Worm (Caenorhabditis elegans): ENCODE results near the gene C13F10.7.

C13F10.7 gene

DNA sequence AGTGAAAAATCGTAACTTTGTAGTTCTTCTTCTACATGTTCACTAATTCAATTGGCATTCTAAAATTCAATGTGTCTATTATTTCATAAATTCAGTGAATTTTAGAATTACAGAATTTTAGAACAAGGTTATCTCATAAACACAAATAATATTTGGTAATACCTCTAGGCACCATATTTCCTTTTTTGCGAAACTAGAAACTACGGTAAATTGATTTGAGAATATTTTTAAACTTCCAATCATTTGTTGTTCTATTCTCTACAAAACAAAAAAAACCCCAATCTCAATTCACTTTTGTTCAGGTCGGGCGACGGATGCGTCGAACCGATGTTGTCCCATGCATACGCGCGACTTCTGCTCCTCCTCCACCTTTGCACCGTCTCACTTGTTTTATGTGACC, 23.1 kb downstream of the C13F10.7 start, which contains the start of gene F09G2.1:
TSS of gene F09G2.1 (plus strand) at position 301 of the 400 bp plus-strand sequence.
- no peak for TF ChIP-seq hlh-1 (tag; optimal IDR thresholded peaks at IDR 0.05)
- TF ChIP-seq sem-2 (GFP tag; optimal IDR thresholded peaks at IDR 0.05): no peak
- no peak for TF ChIP-seq lsy-2 (tag; optimal IDR thresholded peaks at IDR 0.05)
- TF ChIP-seq ceh-39 (tag; optimal IDR thresholded peaks at IDR 0.05): no peak
- no peak for TF ChIP-seq nhr-28 (tag; optimal IDR thresholded peaks at IDR 0.05)
- TF ChIP-seq unc-39 (tag; optimal IDR thresholded peaks at IDR 0.05): no peak
- TF ChIP-seq blmp-1 (tag; optimal IDR thresholded peaks at IDR 0.05): no peak
- TF ChIP-seq elt-1 (tag; optimal IDR thresholded peaks at IDR 0.05; ENCODE audit: borderline replicate concordance, insufficient read depth): no peak
- no peak for TF ChIP-seq ham-2 (GFP tag; optimal IDR thresholded peaks at IDR 0.05)
- no peak for TF ChIP-seq mab-5 (tag; optimal IDR thresholded peaks at IDR 0.05)
- TF ChIP-seq lin-32 (GFP tag; optimal IDR thresholded peaks at IDR 0.05): no peak
- no peak for TF ChIP-seq unc-120 (tag; optimal IDR thresholded peaks at IDR 0.05; ENCODE audit: poor library complexity, severe bottlenecking)
- no peak for TF ChIP-seq mep-1 (tag; optimal IDR thresholded peaks at IDR 0.05)
- no peak for TF ChIP-seq ztf-11 (tag; optimal IDR thresholded peaks at IDR 0.05)
- TF ChIP-seq sptf-1 (tag; optimal IDR thresholded peaks at IDR 0.05): no peak
- TF ChIP-seq ces-1 (GFP tag; optimal IDR thresholded peaks at IDR 0.05): no peak
- TF ChIP-seq pha-4 (tag; optimal IDR thresholded peaks at IDR 0.05): no peak

ce11 chrV:7199077-7199476, 24.0 kb downstream of the C13F10.7 start:
- no peak for TF ChIP-seq lin-13 (tag; optimal IDR thresholded peaks at IDR 0.05)
- TF ChIP-seq mep-1 (tag; optimal IDR thresholded peaks at IDR 0.05): no peak
- no peak for TF ChIP-seq lin-32 (GFP tag; optimal IDR thresholded peaks at IDR 0.05)
- no peak for TF ChIP-seq unc-39 (tag; optimal IDR thresholded peaks at IDR 0.05)
- no peak for TF ChIP-seq unc-120 (tag; optimal IDR thresholded peaks at IDR 0.05; ENCODE audit: poor library complexity, severe bottlenecking)
- TF ChIP-seq bed-3 (GFP tag; optimal IDR thresholded peaks at IDR 0.05): no peak
- TF ChIP-seq elt-1 (tag; optimal IDR thresholded peaks at IDR 0.05; ENCODE audit: borderline replicate concordance, insufficient read depth): no peak
- no peak for TF ChIP-seq sptf-1 (tag; optimal IDR thresholded peaks at IDR 0.05)
- no peak for TF ChIP-seq ceh-43 (GFP tag; optimal IDR thresholded peaks at IDR 0.05)
- TF ChIP-seq zip-8 (tag; optimal IDR thresholded peaks at IDR 0.05): no peak
- TF ChIP-seq ceh-83 (GFP tag; optimal IDR thresholded peaks at IDR 0.05): no peak
- TF ChIP-seq nhr-237 (tag; optimal IDR thresholded peaks at IDR 0.05): no peak
- no peak for TF ChIP-seq unc-62 (GFP tag; optimal IDR thresholded peaks at IDR 0.05)
- TF ChIP-seq M03D4.4 (tag; optimal IDR thresholded peaks at IDR 0.05): no peak
- no peak for TF ChIP-seq mls-2 (tag; optimal IDR thresholded peaks at IDR 0.05)
- no peak for TF ChIP-seq nhr-76 (tag; optimal IDR thresholded peaks at IDR 0.05)
- no peak for TF ChIP-seq ztf-11 (tag; optimal IDR thresholded peaks at IDR 0.05)

ce11 chrV:7198403-7198802, 24.6 kb downstream of the C13F10.7 start:
- TF ChIP-seq ceh-83 (GFP tag; optimal IDR thresholded peaks at IDR 0.05) (no peak), M03D4.4 (tag; optimal IDR thresholded peaks at IDR 0.05) (no peak), nhr-2 (tag; optimal IDR thresholded peaks at IDR 0.05) (no peak), sptf-1 (tag; optimal IDR thresholded peaks at IDR 0.05) (no peak), ces-1 (GFP tag; optimal IDR thresholded peaks at IDR 0.05) (no peak), tbx-8 (GFP tag; optimal IDR thresholded peaks at IDR 0.05) (no peak), lsy-2 (tag; optimal IDR thresholded peaks at IDR 0.05) (no peak), blmp-1 (tag; optimal IDR thresholded peaks at IDR 0.05) (no peak), ham-2 (GFP tag; optimal IDR thresholded peaks at IDR 0.05) (no peak), pha-4 (tag; optimal IDR thresholded peaks at IDR 0.05) (no peak), snpc-4 (tag; optimal IDR thresholded peaks at IDR 0.05) (no peak), ceh-39 (tag; optimal IDR thresholded peaks at IDR 0.05) (no peak), mab-5 (tag; optimal IDR thresholded peaks at IDR 0.05) (no peak)

ce11 chrV:7197036-7197435, 26.0 kb downstream of the C13F10.7 start:
- TF ChIP-seq drap-1 (GFP tag; optimal IDR thresholded peaks at IDR 0.05) (no peak), mab-5 (tag; optimal IDR thresholded peaks at IDR 0.05) (no peak), nhr-237 (tag; optimal IDR thresholded peaks at IDR 0.05) (no peak), lsy-2 (tag; optimal IDR thresholded peaks at IDR 0.05) (no peak), ceh-43 (GFP tag; optimal IDR thresholded peaks at IDR 0.05) (no peak), nhr-76 (tag; optimal IDR thresholded peaks at IDR 0.05) (no peak), M03D4.4 (tag; optimal IDR thresholded peaks at IDR 0.05) (no peak), sem-2 (GFP tag; optimal IDR thresholded peaks at IDR 0.05) (no peak), unc-120 (tag; optimal IDR thresholded peaks at IDR 0.05; ENCODE audit: poor library complexity, severe bottlenecking) (no peak)

DNA sequence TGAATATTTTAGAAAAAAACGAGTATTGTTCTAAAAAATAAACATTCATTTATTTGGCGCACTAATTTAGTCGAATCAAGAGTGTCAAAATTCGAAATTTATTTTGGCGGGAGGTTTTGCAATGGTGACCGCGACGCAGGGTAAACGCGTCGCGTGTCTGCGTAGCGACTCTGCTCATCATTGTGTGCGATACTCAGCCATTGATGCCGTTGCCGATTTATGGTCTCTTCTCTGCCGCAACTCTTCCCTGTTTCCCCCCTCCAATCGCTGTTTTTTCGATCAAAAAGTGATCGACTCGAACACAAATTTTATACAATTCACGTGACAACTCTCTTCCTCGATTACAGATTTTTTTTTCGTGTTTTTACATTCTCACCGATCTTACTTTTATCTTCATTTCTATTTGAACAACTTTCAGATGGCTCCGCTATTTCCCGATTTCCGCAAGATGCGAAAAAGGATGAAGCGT, 26.5 kb downstream of the C13F10.7 start, which contains the start of gene F09G2.2:
TSS of gene F09G2.2 (plus strand) at position 419 of the 469 bp plus-strand sequence.
- TF ChIP-seq cnd-1 (tag; optimal IDR thresholded peaks at IDR 0.05) (peak; percentile 28), ham-2 (GFP tag; optimal IDR thresholded peaks at IDR 0.05) (no peak), blmp-1 (tag; optimal IDR thresholded peaks at IDR 0.05) (no peak), ceh-43 (GFP tag; optimal IDR thresholded peaks at IDR 0.05) (no peak), unc-120 (tag; optimal IDR thresholded peaks at IDR 0.05; ENCODE audit: poor library complexity, severe bottlenecking) (peak; percentile 79), mep-1 (tag; optimal IDR thresholded peaks at IDR 0.05) (peak; percentile 95), nhr-12 (tag; optimal IDR thresholded peaks at IDR 0.05) (no peak), nhr-2 (tag; optimal IDR thresholded peaks at IDR 0.05) (peak; percentile 30), zip-8 (tag; optimal IDR thresholded peaks at IDR 0.05) (no peak), flh-1 (GFP tag; optimal IDR thresholded peaks at IDR 0.05) (no peak), ceh-83 (GFP tag; optimal IDR thresholded peaks at IDR 0.05) (peak; percentile 46), lin-13 (tag; optimal IDR thresholded peaks at IDR 0.05) (peak; percentile 97), lsy-2 (tag; optimal IDR thresholded peaks at IDR 0.05) (peak; percentile 73), unc-39 (tag; optimal IDR thresholded peaks at IDR 0.05) (peak; percentile 29), ztf-11 (tag; optimal IDR thresholded peaks at IDR 0.05) (peak; percentile 63), elt-3 (tag; optimal IDR thresholded peaks at IDR 0.05) (no peak), pha-4 (tag; optimal IDR thresholded peaks at IDR 0.05) (peak; percentile 96), sptf-1 (tag; optimal IDR thresholded peaks at IDR 0.05) (no peak), tbx-8 (GFP tag; optimal IDR thresholded peaks at IDR 0.05) (no peak), drap-1 (GFP tag; optimal IDR thresholded peaks at IDR 0.05) (peak; percentile 24), M03D4.4 (tag; optimal IDR thresholded peaks at IDR 0.05) (peak; percentile 20), nhr-28 (tag; optimal IDR thresholded peaks at IDR 0.05) (no peak), lin-32 (GFP tag; optimal IDR thresholded peaks at IDR 0.05) (no peak), nhr-237 (tag; optimal IDR thresholded peaks at IDR 0.05) (peak; percentile 87), ceh-39 (tag; optimal IDR thresholded peaks at IDR 0.05) (peak; percentile 93), mls-2 (tag; optimal IDR thresholded peaks at IDR 0.05) (peak; percentile 21), nhr-76 (tag; optimal IDR thresholded peaks at IDR 0.05) (no peak), ces-1 (GFP tag; optimal IDR thresholded peaks at IDR 0.05) (peak; percentile 76), elt-1 (tag; optimal IDR thresholded peaks at IDR 0.05; ENCODE audit: borderline replicate concordance, insufficient read depth) (peak; percentile 38)
